Worm (Caenorhabditis elegans) whole organism, young adult: ENCODE results near the gene cup-5.

Experiments
- B0035.1 ChIP-seq: sonication (generic microtip); optimal IDR thresholded peaks from 2 replicates; lab custom pipeline; 2016; ENCODE audit warnings: missing genetic modification characterization, mild to moderate bottlenecking, missing compliant biosample characterization, missing genotype, missing genetic modification reagents
- B0336.3 ChIP-seq: fragments of 200-800 bp; sonication (Bioruptor generic); IDR thresholded peaks from 2 replicates; pipeline ENCODE4 v1.3.6; 2022; ENCODE audit warnings: missing genetic modification characterization, missing compliant biosample characterization
- C17E4.6 ChIP-seq: fragments of 200-800 bp; sonication (Bioruptor generic); IDR thresholded peaks from 2 replicates; pipeline ENCODE4 v1.3.6; 2022; ENCODE audit warnings: missing genetic modification reagents, missing genetic modification characterization, missing compliant biosample characterization
- D2030.7 ChIP-seq: fragments of 200-800 bp; sonication (Bioruptor generic); IDR thresholded peaks from 2 replicates; pipeline ENCODE4 v1.3.6; 2022; ENCODE audit warnings: missing genetic modification reagents, missing genetic modification characterization, missing compliant biosample characterization
- F33H1.4 ChIP-seq: fragments of 200-800 bp; sonication (Bioruptor generic); IDR thresholded peaks from 2 replicates; pipeline ENCODE4 v1.3.6; 2022; ENCODE audit warnings: missing genetic modification reagents, missing genetic modification characterization, missing compliant biosample characterization
- F49E8.2 ChIP-seq: sonication (generic microtip); optimal IDR thresholded peaks from 3 replicates; lab custom pipeline; 2017; ENCODE audit warnings: missing genetic modification characterization, mild to moderate bottlenecking, missing compliant biosample characterization, antibody characterized with exemption, moderate library complexity; ENCODE audit not compliant: insufficient read depth
- K11D2.4 ChIP-seq: fragments of 200-800 bp; sonication (Bioruptor generic); IDR thresholded peaks from 2 replicates; pipeline ENCODE4 v1.3.6; 2022; ENCODE audit warnings: missing genetic modification reagents, missing genetic modification characterization, missing compliant biosample characterization
- K12H6.12 ChIP-seq: fragments of 200-800 bp; sonication (Bioruptor generic); optimal IDR thresholded peaks from 2 replicates; lab custom pipeline; 2018; ENCODE audit warnings: mild to moderate bottlenecking, missing genetic modification characterization, missing compliant biosample characterization
- Y53F4B.3 ChIP-seq: fragments of 200-800 bp; sonication (Bioruptor generic); IDR thresholded peaks from 2 replicates; pipeline ENCODE4 v1.3.6; 2022; ENCODE audit warnings: missing genetic modification reagents, missing genetic modification characterization, missing compliant biosample characterization
- aptf-2 ChIP-seq: fragments of 200-800 bp; sonication (Bioruptor generic); conservative IDR thresholded peaks from 2 replicates; pipeline ENCODE4 v1.3.6; 2022; ENCODE audit warnings: missing genetic modification reagents, missing genetic modification characterization, missing compliant biosample characterization
- attf-3 ChIP-seq: fragments of 200-800 bp; sonication (Bioruptor generic); conservative IDR thresholded peaks from 2 replicates; pipeline ENCODE4 v1.3.6; 2022; ENCODE audit warnings: missing genetic modification reagents, missing genetic modification characterization, missing compliant biosample characterization
- attf-5 ChIP-seq: fragments of 200-800 bp; sonication (Bioruptor generic); optimal IDR thresholded peaks from 2 replicates; lab custom pipeline; 2018; ENCODE audit warnings: mild to moderate bottlenecking, missing genetic modification characterization, missing compliant biosample characterization
- ccch-3 ChIP-seq: fragments of 200-800 bp; sonication (Bioruptor generic); optimal IDR thresholded peaks from 2 replicates; lab custom pipeline; 2018; ENCODE audit warnings: mild to moderate bottlenecking, missing genetic modification characterization, missing compliant biosample characterization
- cebp-1 ChIP-seq, 2 experiments: fragments of 200-800 bp in 1 of 2; sonication (Bioruptor generic) in 1 of 2; sonication (generic microtip) in 1 of 2; IDR thresholded peaks in 1 of 2; optimal IDR thresholded peaks in 1 of 2; 2 replicates each; pipeline versions ENCODE4 v1.3.6 to Lab custom; 2017 to 2022; ENCODE audit warnings: missing compliant biosample characterization in 2 of 2, missing genetic modification characterization in 2 of 2, mild to moderate bottlenecking in 1 of 2, missing genetic modification reagents in 1 of 2, moderate library complexity in 1 of 2
- ceh-27 ChIP-seq: fragments of 200-800 bp; sonication (Bioruptor generic); optimal IDR thresholded peaks from 2 replicates; lab custom pipeline; 2018; ENCODE audit warnings: mild to moderate bottlenecking, missing genetic modification characterization, moderate library complexity, missing compliant biosample characterization
- ceh-79 ChIP-seq: sonication (generic microtip); optimal IDR thresholded peaks from 2 replicates; lab custom pipeline; 2017; ENCODE audit warnings: mild to moderate bottlenecking, missing genetic modification characterization, missing compliant biosample characterization
- dox-1 ChIP-seq: fragments of 200-800 bp; sonication (Bioruptor generic); IDR thresholded peaks from 2 replicates; pipeline ENCODE4 v1.3.6; 2022; ENCODE audit warnings: missing genetic modification reagents, missing genetic modification characterization, missing compliant biosample characterization
- dpl-1 ChIP-seq: fragments of 150-350 bp; optimal IDR thresholded peaks from 2 replicates; lab custom pipeline; 2014; ENCODE audit warnings: missing biosample characterization, missing genetic modification reagents, missing genetic modification characterization
- him-1 ChIP-seq: sonication (generic microtip); optimal IDR thresholded peaks from 2 replicates; lab custom pipeline; 2016; ENCODE audit warnings: missing genotype, missing genetic modification reagents, missing genetic modification characterization, missing compliant biosample characterization
- hmg-1.2 ChIP-seq: fragments of 200-800 bp; sonication (Bioruptor generic); IDR thresholded peaks from 2 replicates; pipeline ENCODE4 v1.3.6; 2022; ENCODE audit warnings: missing genetic modification reagents, missing genetic modification characterization, missing compliant biosample characterization
- lag-1 ChIP-seq: fragments of 200-800 bp; sonication (Bioruptor generic); IDR thresholded peaks from 2 replicates; pipeline ENCODE4 v1.3.6; 2022; ENCODE audit warnings: missing genetic modification reagents, missing genetic modification characterization, missing compliant biosample characterization
- lin-35 ChIP-seq, 3 experiments: fragments of 150-350 bp in 2 of 3; sonication (generic microtip) in 1 of 3; optimal IDR thresholded peaks; 2 replicates each; lab custom pipeline; 2014 to 2018; ENCODE audit warnings: missing biosample characterization in 3 of 3, missing genetic modification characterization in 3 of 3, missing genetic modification reagents in 3 of 3
- lin-40 ChIP-seq: sonication (generic microtip); optimal IDR thresholded peaks from 2 replicates; lab custom pipeline; 2016; ENCODE audit warnings: missing genetic modification characterization, mild to moderate bottlenecking, missing compliant biosample characterization, missing genotype, missing genetic modification reagents
- lir-1 ChIP-seq: fragments of 200-800 bp; sonication (Bioruptor generic); conservative IDR thresholded peaks from 2 replicates; pipeline ENCODE4 v1.3.6; 2022; ENCODE audit warnings: missing genetic modification reagents, missing genetic modification characterization, missing compliant biosample characterization
- lsl-1 ChIP-seq: fragments of 200-800 bp; sonication (Bioruptor generic); optimal IDR thresholded peaks from 2 replicates; lab custom pipeline; 2018; ENCODE audit warnings: mild to moderate bottlenecking, missing genetic modification characterization, moderate library complexity, missing compliant biosample characterization
- lsy-27 ChIP-seq: sonication (generic microtip); optimal IDR thresholded peaks from 2 replicates; lab custom pipeline; 2017; ENCODE audit warnings: missing genetic modification characterization, mild to moderate bottlenecking, missing compliant biosample characterization, antibody characterized with exemption, missing genotype, borderline replicate concordance; ENCODE audit not compliant: insufficient read depth
- madf-10 ChIP-seq: sonication (generic microtip); optimal IDR thresholded peaks from 2 replicates; lab custom pipeline; 2016; ENCODE audit warnings: mild to moderate bottlenecking, missing genetic modification characterization, missing compliant biosample characterization
- madf-3 ChIP-seq: fragments of 200-800 bp; sonication (Bioruptor generic); IDR thresholded peaks from 2 replicates; pipeline ENCODE4 v1.3.6; 2022; ENCODE audit warnings: missing genetic modification reagents, missing genetic modification characterization, missing compliant biosample characterization
- madf-6 ChIP-seq: fragments of 200-800 bp; sonication (Bioruptor generic); IDR thresholded peaks from 2 replicates; pipeline ENCODE4 v1.3.6; 2022; ENCODE audit warnings: missing genetic modification reagents, missing genetic modification characterization, missing compliant biosample characterization
- mcd-1 ChIP-seq: fragments of 200-800 bp; sonication (Bioruptor generic); IDR thresholded peaks from 2 replicates; pipeline ENCODE4 v1.3.6; 2022; ENCODE audit warnings: missing genetic modification reagents, missing genetic modification characterization, missing compliant biosample characterization
- mes-4 ChIP-seq: sonication (generic microtip); optimal IDR thresholded peaks from 2 replicates; lab custom pipeline; 2016; ENCODE audit warnings: missing genotype, missing genetic modification characterization, missing compliant biosample characterization
- nhr-27 ChIP-seq: fragments of 200-800 bp; sonication (Bioruptor generic); optimal IDR thresholded peaks from 2 replicates; lab custom pipeline; 2018; ENCODE audit warnings: mild to moderate bottlenecking, missing genetic modification characterization, moderate library complexity, missing compliant biosample characterization
- nhr-80 ChIP-seq: sonication (generic microtip); optimal IDR thresholded peaks from 2 replicates; lab custom pipeline; 2016; ENCODE audit warnings: missing genetic modification characterization, missing compliant biosample characterization
- pbrm-1 ChIP-seq: fragments of 200-800 bp; sonication (Bioruptor generic); IDR thresholded peaks from 2 replicates; pipeline ENCODE4 v1.3.6; 2022; ENCODE audit warnings: missing genetic modification reagents, missing genetic modification characterization, missing compliant biosample characterization
- pha-4 ChIP-seq: fragments of 150-350 bp; sonication (generic microtip); optimal IDR thresholded peaks from 2 replicates; lab custom pipeline; 2014; ENCODE audit warnings: missing biosample characterization, missing genetic modification reagents, missing genetic modification characterization
- sdz-38 ChIP-seq: sonication (generic microtip); optimal IDR thresholded peaks from 2 replicates; lab custom pipeline; 2016; ENCODE audit warnings: missing genotype, missing genetic modification characterization, missing compliant biosample characterization
- snpc-1.1 ChIP-seq: sonication (generic microtip); optimal IDR thresholded peaks from 2 replicates; lab custom pipeline; 2017; ENCODE audit warnings: missing genetic modification characterization, mild to moderate bottlenecking, missing compliant biosample characterization, antibody characterized with exemption, moderate library complexity, missing genotype, missing genetic modification reagents; ENCODE audit not compliant: insufficient read depth
- snpc-1.3 ChIP-seq: sonication (generic microtip); optimal IDR thresholded peaks from 2 replicates; lab custom pipeline; 2017; ENCODE audit warnings: missing genetic modification characterization, mild to moderate bottlenecking, missing compliant biosample characterization, antibody characterized with exemption, moderate library complexity, missing genotype, missing genetic modification reagents; ENCODE audit not compliant: insufficient read depth
- sptf-2 ChIP-seq: fragments of 200-800 bp; sonication (Bioruptor generic); optimal IDR thresholded peaks from 2 replicates; lab custom pipeline; 2018; ENCODE audit warnings: mild to moderate bottlenecking, missing genetic modification characterization, missing compliant biosample characterization
- zim-3 ChIP-seq: sonication (generic microtip); optimal IDR thresholded peaks from 2 replicates; lab custom pipeline; 2017; ENCODE audit warnings: mild to moderate bottlenecking, missing genetic modification characterization, moderate library complexity, missing compliant biosample characterization
- ztf-18 ChIP-seq: sonication (generic microtip); optimal IDR thresholded peaks from 2 replicates; lab custom pipeline; 2016; ENCODE audit warnings: missing genotype, mild to moderate bottlenecking, missing genetic modification characterization, missing compliant biosample characterization
- ztf-26 ChIP-seq: sonication (generic microtip); optimal IDR thresholded peaks from 2 replicates; lab custom pipeline; 2017; ENCODE audit warnings: missing genetic modification characterization, missing compliant biosample characterization
- ztf-28 ChIP-seq: fragments of 200-800 bp; sonication (Bioruptor generic); IDR thresholded peaks from 2 replicates; pipeline ENCODE4 v1.3.6; 2022; ENCODE audit warnings: missing genetic modification reagents, missing genetic modification characterization, missing compliant biosample characterization
- ztf-6 ChIP-seq: fragments of 200-800 bp; sonication (Bioruptor generic); IDR thresholded peaks from 2 replicates; pipeline ENCODE4 v1.3.6; 2022; ENCODE audit warnings: missing genetic modification reagents, missing genetic modification characterization, missing compliant biosample characterization

cup-5 gene

DNA sequence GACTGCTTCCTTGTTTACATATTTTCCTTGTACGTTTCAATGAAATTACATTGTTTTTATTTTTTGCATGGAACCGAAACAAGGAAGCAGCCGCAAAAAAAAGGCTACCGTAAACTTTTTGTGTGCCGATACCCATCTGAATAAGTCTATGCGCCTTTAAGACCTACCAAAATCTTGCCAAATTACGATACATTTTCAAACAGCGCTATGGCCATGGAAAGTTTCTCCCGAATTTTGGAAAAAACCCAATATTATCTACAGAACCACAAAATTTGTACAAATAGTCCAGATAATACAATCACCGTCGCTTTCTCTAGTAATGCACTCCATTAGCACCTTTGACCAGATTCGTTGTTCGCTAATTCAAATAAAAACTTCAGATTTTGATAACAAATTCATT is 12.3 kb upstream of the cup-5 start (continued):
- TF ChIP-seq K12H6.12 (tag; lab: Kevin White, UChicago): no peak
- TF ChIP-seq nhr-80 (tag; lab: Kevin White, UChicago): no peak
- TF ChIP-seq K11D2.4 (GFP tag; lab: Robert Waterston, UW): no peak

DNA sequence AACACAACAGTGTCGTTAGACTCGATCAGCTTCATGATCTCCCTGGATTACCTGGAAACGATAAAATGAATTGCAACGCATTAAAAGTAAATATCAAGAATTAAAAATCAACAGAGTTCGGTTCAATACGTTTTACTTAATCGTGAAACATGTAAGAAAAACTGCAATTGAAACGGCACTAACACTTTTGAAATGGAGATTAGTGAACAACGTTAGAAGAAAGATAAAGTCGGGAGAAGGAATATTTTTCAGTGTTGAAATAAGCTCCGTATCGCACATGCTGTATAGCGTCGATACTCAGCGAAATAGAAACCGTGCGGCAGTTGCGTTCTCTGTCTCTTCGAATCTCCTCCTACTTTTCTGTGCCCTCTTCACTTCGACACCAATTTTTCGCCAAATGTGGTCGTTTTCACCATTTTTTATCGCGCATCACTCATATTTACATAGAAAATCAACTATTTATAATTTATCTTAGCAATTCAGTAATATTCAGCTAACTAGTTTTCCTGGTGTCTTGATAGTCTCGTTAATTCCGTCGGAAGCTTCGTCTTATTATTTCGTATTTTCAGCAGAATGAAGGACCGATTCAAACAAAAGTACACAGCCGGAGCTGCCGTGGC is 11.1 kb upstream of the cup-5 start, which contains the start of the genes rpl-9 and lpd-7:
rpl-9 (minus strand) TSS at position 51 of the 620 bp plus-strand sequence.
lpd-7 (plus strand) TSS at position 570 of the 620 bp plus-strand sequence.
- TF ChIP-seq lsl-1 (GFP tag; lab: Kevin White, UChicago) (peak; percentile 42), snpc-1.1 (tag; lab: Kevin White, UChicago) (no peak), sdz-38 (no peak), C17E4.6 (no peak), F33H1.4 (GFP tag; lab: Robert Waterston, UW) (peak; percentile 37; the same call in 1 of the 2 replicates), attf-5 (GFP tag; lab: Kevin White, UChicago) (peak; percentile 47), lin-35 (GFP tag; optimal IDR thresholded peaks at IDR 0.05; lab: Kevin White, UChicago) (peak in 1 of 3 experiments; percentile 29), him-1 (no peak), ceh-27 (GFP tag; lab: Kevin White, UChicago) (peak; percentile 75), B0336.3 (GFP tag; lab: Robert Waterston, UW) (no peak), ztf-26 (tag; lab: Kevin White, UChicago) (no peak), nhr-80 (tag; lab: Kevin White, UChicago) (peak; percentile 59), mcd-1 (GFP tag; lab: Robert Waterston, UW) (peak; percentile 36; the same call in 1 of the 2 replicates), zim-3 (tag; lab: Kevin White, UChicago) (no peak), madf-6 (peak; percentile 15; the same call in 1 of the 2 replicates), snpc-1.3 (tag; lab: Kevin White, UChicago) (peak; percentile 4), lin-40 (tag; lab: Kevin White, UChicago) (peak; percentile 40), dpl-1 (GFP tag; lab: Kevin White, UChicago) (peak; percentile 41), lsy-27 (no peak), attf-3 (GFP tag; lab: Robert Waterston, UW) (peak; percentile 65; the same call in 1 of the 2 replicates), madf-3 (GFP tag; lab: Robert Waterston, UW) (peak; percentile 67; the same call in 1 of the 2 replicates), mes-4 (no peak), aptf-2 (GFP tag; lab: Robert Waterston, UW) (no peak), lag-1 (GFP tag; lab: Robert Waterston, UW) (no peak), ceh-79 (tag; lab: Kevin White, UChicago) (no peak), ztf-6 (no peak), ztf-28 (GFP tag; lab: Robert Waterston, UW) (peak; percentile 55; the same call in 1 of the 2 replicates), cebp-1 (GFP tag; IDR thresholded peaks at IDR 0.05; lab: Robert Waterston, UW) (no peak), cebp-1 (tag; optimal IDR thresholded peaks at IDR 0.05; lab: Kevin White, UChicago) (peak; percentile 72), ccch-3 (no peak), ztf-18 (tag; lab: Kevin White, UChicago) (peak; percentile 30), sptf-2 (GFP tag; lab: Kevin White, UChicago) (no peak), pbrm-1 (GFP tag; lab: Robert Waterston, UW) (peak; percentile 47; the same call in 1 of the 2 replicates), B0035.1 (tag; lab: Kevin White, UChicago) (no peak), hmg-1.2 (peak; percentile 82; the same call in 1 of the 2 replicates), D2030.7 (GFP tag; lab: Robert Waterston, UW) (peak; percentile 40), F49E8.2 (tag; lab: Kevin White, UChicago) (peak; percentile 34), Y53F4B.3 (no peak), dox-1 (GFP tag; lab: Robert Waterston, UW) (peak; percentile 53; the same call in 1 of the 2 replicates), madf-10 (peak; percentile 1), nhr-27 (tag; lab: Kevin White, UChicago) (no peak), pha-4 (tag; lab: Kevin White, UChicago) (no peak), lir-1 (no peak)
